Fruit fly (Drosophila melanogaster) whole organism, embryonic: ENCODE measurements around the gene Vdup1.

Source experiments
- Asciz ChIP-seq: fragments of 200-800 bp; sonication (Bioruptor generic); optimal IDR thresholded peaks from 2 replicates; lab custom pipeline; 2017; ENCODE audit warnings: missing biosample characterization, mild to moderate bottlenecking, missing genetic modification characterization, missing genetic modification reagents
- Bgb ChIP-seq: fragments of 200-800 bp; sonication (Bioruptor generic); IDR thresholded peaks from 2 replicates; pipeline ENCODE4 v1.3.6; 2022; ENCODE audit warnings: missing biosample characterization, missing genetic modification characterization; ENCODE audit not compliant: partially characterized antibody
- Blimp-1 ChIP-seq: fragments of 200-800 bp; sonication (Bioruptor generic); optimal IDR thresholded peaks from 3 replicates; lab custom pipeline; 2018; ENCODE audit warnings: missing biosample characterization, missing genetic modification characterization, mild to moderate bottlenecking, moderate library complexity, missing genetic modification reagents
- BtbVII ChIP-seq: fragments of 200-800 bp; sonication (Bioruptor generic); optimal IDR thresholded peaks from 3 replicates; lab custom pipeline; 2017; ENCODE audit warnings: missing biosample characterization, mild to moderate bottlenecking, missing genetic modification characterization
- CG1024 ChIP-seq: fragments of 200-800 bp; sonication (Bioruptor generic); IDR thresholded peaks from 2 replicates; pipeline ENCODE4 v1.3.6; 2022; ENCODE audit warnings: missing biosample characterization, missing genetic modification characterization
- CG11085 ChIP-seq: fragments of 200-800 bp; sonication (Bioruptor generic); IDR thresholded peaks from 2 replicates; pipeline ENCODE4 v1.3.6; 2022; ENCODE audit warnings: missing biosample characterization, missing genetic modification characterization
- CG11398 ChIP-seq: fragments of 200-800 bp; sonication (Bioruptor generic); optimal IDR thresholded peaks from 2 replicates; lab custom pipeline; 2016; ENCODE audit warnings: missing biosample characterization, missing genetic modification characterization
- CG13123 ChIP-seq: fragments of 200-800 bp; sonication (Bioruptor generic); optimal IDR thresholded peaks from 2 replicates; lab custom pipeline; 2016; ENCODE audit warnings: missing biosample characterization, missing genetic modification characterization
- CG13296 ChIP-seq: fragments of 200-800 bp; sonication (Bioruptor generic); optimal IDR thresholded peaks from 3 replicates; lab custom pipeline; 2018; ENCODE audit warnings: missing biosample characterization, mild to moderate bottlenecking, missing genetic modification characterization
- CG17568 ChIP-seq: fragments of 200-800 bp; sonication (Bioruptor generic); optimal IDR thresholded peaks from 2 replicates; lab custom pipeline; 2018; ENCODE audit warnings: missing biosample characterization, mild to moderate bottlenecking, missing genetic modification characterization, moderate library complexity
- CG3995 ChIP-seq: fragments of 200-800 bp; sonication (Bioruptor generic); optimal IDR thresholded peaks from 3 replicates; lab custom pipeline; 2016; ENCODE audit warnings: missing biosample characterization, missing genetic modification characterization
- CG6689 ChIP-seq: fragments of 200-800 bp; sonication (Bioruptor generic); IDR thresholded peaks from 2 replicates; pipeline ENCODE4 v1.3.6; 2022; ENCODE audit warnings: missing biosample characterization, missing genetic modification characterization
- Dbx ChIP-seq: fragments of 200-800 bp; sonication (Bioruptor generic); IDR thresholded peaks from 3 replicates; pipeline ENCODE4 v1.3.6; 2022; ENCODE audit warnings: missing biosample characterization, missing genetic modification characterization
- Eip74EF ChIP-seq, 2 experiments: fragments of 200-800 bp in 1 of 2; fragments of >200 bp in 1 of 2; sonication (Bioruptor generic) in 1 of 2; optimal IDR thresholded peaks; 2 replicates each; lab custom pipeline; 2017 to 2019; ENCODE audit warnings: missing biosample characterization in 2 of 2, missing genetic modification characterization in 2 of 2, mild to moderate bottlenecking in 1 of 2, moderate library complexity in 1 of 2
- Elba2 ChIP-seq: fragments of 200-800 bp; sonication (Bioruptor generic); optimal IDR thresholded peaks from 3 replicates; lab custom pipeline; 2016; ENCODE audit warnings: missing biosample characterization, missing genetic modification characterization
- Fer1 ChIP-seq: fragments of 200-800 bp; sonication (Bioruptor generic); optimal IDR thresholded peaks from 2 replicates; lab custom pipeline; 2017; ENCODE audit warnings: missing biosample characterization, mild to moderate bottlenecking, missing genetic modification characterization
- Hey ChIP-seq: fragments of 200-800 bp; sonication (Bioruptor generic); optimal IDR thresholded peaks from 3 replicates; lab custom pipeline; 2018; ENCODE audit warnings: missing biosample characterization, mild to moderate bottlenecking, missing genetic modification characterization
- Hr3 ChIP-seq: fragments of 200-800 bp; sonication (Bioruptor generic); optimal IDR thresholded peaks from 3 replicates; lab custom pipeline; 2016; ENCODE audit warnings: missing biosample characterization, missing genetic modification characterization
- Neu2 ChIP-seq: fragments of 200-800 bp; sonication (Bioruptor generic); optimal IDR thresholded peaks from 3 replicates; lab custom pipeline; 2016; ENCODE audit warnings: missing biosample characterization, missing genetic modification characterization, borderline replicate concordance
- Oaz ChIP-seq: fragments of 200-800 bp; sonication (Bioruptor generic); IDR thresholded peaks from 2 replicates; pipeline ENCODE4 v1.3.6; 2022; ENCODE audit warnings: missing biosample characterization, missing genetic modification characterization
- Ptx1 ChIP-seq: fragments of 200-800 bp; sonication (Bioruptor generic); IDR thresholded peaks from 2 replicates; pipeline ENCODE4 v1.3.6; 2022; ENCODE audit warnings: missing biosample characterization, missing genetic modification characterization
- Sin3A ChIP-seq: fragments of >200 bp; optimal IDR thresholded peaks from 2 replicates; lab custom pipeline; 2018
- Xrp1 ChIP-seq: fragments of 200-800 bp; sonication (Bioruptor generic); IDR thresholded peaks from 2 replicates; pipeline ENCODE4 v1.3.6; 2022; ENCODE audit warnings: missing biosample characterization, missing genetic modification characterization
- al ChIP-seq: fragments of 200-800 bp; sonication (Bioruptor generic); IDR thresholded peaks from 2 replicates; pipeline ENCODE4 v1.3.6; 2022; ENCODE audit warnings: missing biosample characterization, missing genetic modification characterization
- ara ChIP-seq: fragments of 200-800 bp; sonication (Bioruptor generic); IDR thresholded peaks from 2 replicates; pipeline ENCODE4 v1.3.6; 2022; ENCODE audit warnings: missing biosample characterization, missing genetic modification characterization
- br ChIP-seq: fragments of >200 bp; optimal IDR thresholded peaks from 2 replicates; lab custom pipeline; 2017
- cad ChIP-seq: fragments of >200 bp; optimal IDR thresholded peaks from 2 replicates; lab custom pipeline; 2017; ENCODE audit warnings: missing biosample characterization, missing genetic modification characterization
- caup ChIP-seq: fragments of 200-800 bp; sonication (Bioruptor generic); optimal IDR thresholded peaks from 3 replicates; lab custom pipeline; 2017; ENCODE audit warnings: missing biosample characterization, mild to moderate bottlenecking, missing genetic modification characterization, moderate library complexity; ENCODE audit not compliant: severe bottlenecking
- dm ChIP-seq: fragments of 200-800 bp; sonication (Bioruptor generic); optimal IDR thresholded peaks from 3 replicates; lab custom pipeline; 2016; ENCODE audit warnings: missing biosample characterization, missing genetic modification characterization
- ems ChIP-seq: fragments of 200-800 bp; sonication (Bioruptor generic); optimal IDR thresholded peaks from 3 replicates; lab custom pipeline; 2016; ENCODE audit warnings: missing biosample characterization, missing genetic modification characterization
- exex ChIP-seq: fragments of 200-800 bp; sonication (Bioruptor generic); optimal IDR thresholded peaks from 4 replicates; lab custom pipeline; 2018; ENCODE audit warnings: missing biosample characterization, mild to moderate bottlenecking, missing genetic modification characterization, moderate library complexity
- fd102C ChIP-seq: fragments of 200-800 bp; sonication (Bioruptor generic); optimal IDR thresholded peaks from 2 replicates; lab custom pipeline; 2018; ENCODE audit warnings: missing biosample characterization, mild to moderate bottlenecking, missing genetic modification characterization, moderate library complexity
- fd3F ChIP-seq: fragments of 200-800 bp; sonication (Bioruptor generic); optimal IDR thresholded peaks from 2 replicates; lab custom pipeline; 2018; ENCODE audit warnings: missing biosample characterization, mild to moderate bottlenecking, missing genetic modification characterization, moderate library complexity
- hkb ChIP-seq, 2 experiments: fragments of 200-800 bp in 1 of 2; fragments of >200 bp in 1 of 2; sonication (Bioruptor generic) in 1 of 2; IDR thresholded peaks in 1 of 2; optimal IDR thresholded peaks in 1 of 2; 2 replicates each; pipeline versions ENCODE4 v1.3.6 to Lab custom; 2017 to 2022; ENCODE audit warnings: missing biosample characterization in 1 of 2, missing genetic modification characterization in 1 of 2
- hth ChIP-seq: fragments of >200 bp; optimal IDR thresholded peaks from 2 replicates; lab custom pipeline; 2017; ENCODE audit warnings: inconsistent platforms
- luna ChIP-seq: fragments of 200-800 bp; sonication (Bioruptor generic); optimal IDR thresholded peaks from 2 replicates; lab custom pipeline; 2016; ENCODE audit warnings: missing biosample characterization, missing genetic modification characterization
- mam ChIP-seq: fragments of 200-800 bp; sonication (Bioruptor generic); optimal IDR thresholded peaks from 3 replicates; lab custom pipeline; 2016; ENCODE audit warnings: missing biosample characterization, missing genetic modification characterization
- odd ChIP-seq: fragments of 200-800 bp; sonication (Bioruptor generic); optimal IDR thresholded peaks from 2 replicates; lab custom pipeline; 2017; ENCODE audit warnings: missing biosample characterization, mild to moderate bottlenecking, missing genetic modification characterization
- otp ChIP-seq: fragments of 200-800 bp; sonication (Bioruptor generic); IDR thresholded peaks from 3 replicates; pipeline ENCODE4, ENCODE4 v1.3.6; 2022; ENCODE audit warnings: missing biosample characterization, missing genetic modification characterization
- pho ChIP-seq: fragments of 200-800 bp; sonication (Bioruptor generic); optimal IDR thresholded peaks from 2 replicates; lab custom pipeline; 2016; ENCODE audit warnings: missing biosample characterization, missing genetic modification characterization
- pnt ChIP-seq: fragments of 200-800 bp; sonication (Bioruptor generic); optimal IDR thresholded peaks from 3 replicates; lab custom pipeline; 2016; ENCODE audit warnings: missing biosample characterization, missing genetic modification characterization
- psq ChIP-seq: fragments of 200-800 bp; sonication (Bioruptor generic); optimal IDR thresholded peaks from 2 replicates; lab custom pipeline; 2017; ENCODE audit warnings: missing biosample characterization, missing genetic modification characterization
- repo ChIP-seq: fragments of 200-800 bp; sonication (Bioruptor generic); optimal IDR thresholded peaks from 2 replicates; lab custom pipeline; 2016; ENCODE audit warnings: missing biosample characterization, missing genetic modification characterization
- rib ChIP-seq: fragments of 200-800 bp; sonication (Bioruptor generic); IDR thresholded peaks from 2 replicates; pipeline ENCODE4 v1.3.6; 2022; ENCODE audit warnings: missing biosample characterization, missing genetic modification characterization
- sc ChIP-seq, 3 experiments: fragments of >200 bp in 2 of 3; fragments of 200-800 bp in 1 of 3; sonication (Bioruptor generic) in 1 of 3; optimal IDR thresholded peaks; 2 replicates in 2 of 3; 3 replicates in 1 of 3; lab custom pipeline; 2017; ENCODE audit warnings: mild to moderate bottlenecking in 1 of 3, missing biosample characterization in 1 of 3, missing genetic modification characterization in 1 of 3, missing genetic modification reagents in 1 of 3
- sens-2 ChIP-seq: fragments of 200-800 bp; sonication (Bioruptor generic); IDR thresholded peaks from 2 replicates; pipeline ENCODE4 v1.3.6; 2022; ENCODE audit warnings: missing biosample characterization, missing genetic modification characterization
- tap ChIP-seq: fragments of 200-800 bp; optimal IDR thresholded peaks from 3 replicates; lab custom pipeline; 2019; ENCODE audit warnings: missing biosample characterization, mild to moderate bottlenecking, missing genetic modification characterization, moderate library complexity
- tll ChIP-seq, 2 experiments: fragments of 200-800 bp in 1 of 2; fragments of >200 bp in 1 of 2; sonication (Bioruptor generic) in 1 of 2; optimal IDR thresholded peaks; 2 replicates each; lab custom pipeline; 2017 to 2019; ENCODE audit warnings: missing biosample characterization in 2 of 2, missing genetic modification characterization in 2 of 2, mild to moderate bottlenecking in 1 of 2, moderate library complexity in 1 of 2
- trh ChIP-seq: fragments of 200-800 bp; sonication (Bioruptor generic); optimal IDR thresholded peaks from 2 replicates; lab custom pipeline; 2016; ENCODE audit warnings: missing biosample characterization, missing genetic modification characterization
- tx ChIP-seq: fragments of 200-800 bp; sonication (Bioruptor generic); optimal IDR thresholded peaks from 2 replicates; lab custom pipeline; 2016; ENCODE audit warnings: missing biosample characterization, missing genetic modification characterization

The Vdup1 gene

dm6 chr3L:199050-199745 is 20.4 kb upstream of the Vdup1 start (continued):
- TF ChIP-seq Sin3A (lab: Kevin White, UChicago) (peak; percentile 44), fd102C (GFP tag; lab: Kevin White, UChicago) (no peak), Hr3 (GFP tag; lab: Kevin White, UChicago) (no peak), CG13123 (GFP tag; lab: Kevin White, UChicago) (no peak), CG11398 (GFP tag; lab: Kevin White, UChicago) (no peak), br (lab: Kevin White, UChicago) (no peak), Elba2 (GFP tag; lab: Kevin White, UChicago) (no peak), Neu2 (GFP tag; lab: Kevin White, UChicago) (no peak), sc (optimal IDR thresholded peaks at IDR 0.05; lab: Kevin White, UChicago) (no peak), sc (GFP tag; optimal IDR thresholded peaks at IDR 0.05; lab: Kevin White, UChicago) (no peak), ems (GFP tag; lab: Kevin White, UChicago) (no peak), Dbx (GFP tag; lab: Robert Waterston, UW) (peak; percentile 42; the same call in 1 of the 3 replicates), cad (GFP tag; lab: Kevin White, UChicago) (no peak), CG13296 (no peak), al (GFP tag; lab: Robert Waterston, UW) (no peak), CG3995 (GFP tag; lab: Kevin White, UChicago) (no peak), sens-2 (GFP tag; lab: Robert Waterston, UW) (no peak), ara (GFP tag; lab: Robert Waterston, UW) (no peak), exex (tag; lab: Kevin White, UChicago) (no peak), rib (GFP tag; lab: Robert Waterston, UW) (peak; percentile 33; the same call in 1 of the 2 replicates), mam (GFP tag; lab: Kevin White, UChicago) (peak; percentile 24), Blimp-1 (GFP tag; lab: Kevin White, UChicago) (no peak), Oaz (GFP tag; lab: Robert Waterston, UW) (no peak), odd (GFP tag; lab: Kevin White, UChicago) (no peak), hkb (optimal IDR thresholded peaks at IDR 0.05; lab: Kevin White, UChicago) (no peak), hkb (GFP tag; IDR thresholded peaks at IDR 0.05; lab: Robert Waterston, UW) (0 out of 2 replicates have a peak, but pooled peaks have one; percentile 33), pnt (no peak), pho (GFP tag; lab: Kevin White, UChicago) (peak; percentile 2), otp (GFP tag; lab: Robert Waterston, UW) (no peak), Fer1 (no peak), tll (GFP tag; optimal IDR thresholded peaks at IDR 0.05; lab: Kevin White, UChicago) (no peak), BtbVII (GFP tag; lab: Kevin White, UChicago) (no peak), Eip74EF (GFP tag; optimal IDR thresholded peaks at IDR 0.05; lab: Kevin White, UChicago) (no peak), Bgb (GFP tag; lab: Robert Waterston, UW) (peak; percentile 54; the same call in 1 of the 2 replicates), tx (peak; percentile 5), repo (no peak), Xrp1 (GFP tag; lab: Robert Waterston, UW) (no peak), CG11085 (GFP tag; lab: Robert Waterston, UW) (no peak), CG6689 (GFP tag; lab: Robert Waterston, UW) (no peak), luna (no peak), CG17568 (GFP tag; lab: Kevin White, UChicago) (no peak), trh (GFP tag; lab: Kevin White, UChicago) (no peak), hth (no peak), fd3F (no peak), Ptx1 (GFP tag; lab: Robert Waterston, UW) (peak; percentile 45), Asciz (no peak), tap (tag; lab: Kevin White, UChicago) (no peak), Hey (tag; lab: Kevin White, UChicago) (no peak), CG1024 (GFP tag; lab: Robert Waterston, UW) (peak; percentile 46; the same call in 1 of the 2 replicates), dm (peak; percentile 71), caup (GFP tag; lab: Kevin White, UChicago) (no peak), psq (GFP tag; lab: Kevin White, UChicago) (no peak)
